Worm (Caenorhabditis elegans) whole organism, young adult: ENCODE data around the gene atp-2.
A peak's percentile ranks its signal among the peaks of the same experiment; 100 is the strongest.

Experiments used
- B0019.2 ChIP-seq: fragments of 200-800 bp; sonication (Bioruptor generic); conservative IDR thresholded peaks from 2 replicates; pipeline ENCODE4 v1.3.6; 2022; ENCODE audit warnings: missing genetic modification reagents, missing genetic modification characterization, missing compliant biosample characterization
- B0261.1 ChIP-seq: sonication (generic microtip); optimal IDR thresholded peaks from 2 replicates; lab custom pipeline; 2016; ENCODE audit warnings: mild to moderate bottlenecking, missing genetic modification characterization, moderate library complexity, missing compliant biosample characterization
- D2030.7 ChIP-seq: fragments of 200-800 bp; sonication (Bioruptor generic); IDR thresholded peaks from 2 replicates; pipeline ENCODE4 v1.3.6; 2022; ENCODE audit warnings: missing genetic modification reagents, missing genetic modification characterization, missing compliant biosample characterization
- F37B4.10 ChIP-seq: fragments of 200-800 bp; sonication (Bioruptor generic); IDR thresholded peaks from 2 replicates; pipeline ENCODE4 v1.3.6; 2022; ENCODE audit warnings: missing genetic modification characterization, missing compliant biosample characterization
- F49E8.2 ChIP-seq: sonication (generic microtip); optimal IDR thresholded peaks from 3 replicates; lab custom pipeline; 2017; ENCODE audit warnings: missing genetic modification characterization, mild to moderate bottlenecking, missing compliant biosample characterization, antibody characterized with exemption, moderate library complexity; ENCODE audit not compliant: insufficient read depth
- K11D2.4 ChIP-seq: fragments of 200-800 bp; sonication (Bioruptor generic); IDR thresholded peaks from 2 replicates; pipeline ENCODE4 v1.3.6; 2022; ENCODE audit warnings: missing genetic modification reagents, missing genetic modification characterization, missing compliant biosample characterization
- K12H6.12 ChIP-seq: fragments of 200-800 bp; sonication (Bioruptor generic); optimal IDR thresholded peaks from 2 replicates; lab custom pipeline; 2018; ENCODE audit warnings: mild to moderate bottlenecking, missing genetic modification characterization, missing compliant biosample characterization
- T07F8.4 ChIP-seq: sonication (generic microtip); optimal IDR thresholded peaks from 2 replicates; lab custom pipeline; 2016; ENCODE audit warnings: mild to moderate bottlenecking, missing genetic modification characterization, moderate library complexity, missing compliant biosample characterization
- T26A5.8 ChIP-seq: sonication (generic microtip); optimal IDR thresholded peaks from 2 replicates; lab custom pipeline; 2016; ENCODE audit warnings: missing genetic modification characterization, missing compliant biosample characterization
- Y67H2A.10 ChIP-seq: fragments of 200-800 bp; sonication (Bioruptor generic); conservative IDR thresholded peaks from 2 replicates; pipeline ENCODE4 v1.3.6; 2022; ENCODE audit warnings: missing genetic modification reagents, missing genetic modification characterization, missing compliant biosample characterization
- akir-1 ChIP-seq: fragments of 200-800 bp; sonication (Bioruptor generic); optimal IDR thresholded peaks from 2 replicates; lab custom pipeline; 2018; ENCODE audit warnings: mild to moderate bottlenecking, missing genetic modification characterization, moderate library complexity, missing compliant biosample characterization
- ama-1 ChIP-seq, 3 experiments: fragments of 150-350 bp in 1 of 3; sonication (generic microtip) in 2 of 3; optimal IDR thresholded peaks; 2 replicates each; lab custom pipeline; 2014 to 2018; ENCODE audit warnings: missing biosample characterization in 2 of 3, missing genetic modification characterization in 2 of 3, missing genetic modification reagents in 2 of 3
- athp-1 ChIP-seq: sonication (generic microtip); optimal IDR thresholded peaks from 2 replicates; lab custom pipeline; 2017; ENCODE audit warnings: mild to moderate bottlenecking, missing genetic modification characterization, missing compliant biosample characterization
- attf-6 ChIP-seq: fragments of 200-800 bp; sonication (Bioruptor generic); IDR thresholded peaks from 2 replicates; pipeline ENCODE4 v1.3.6; 2022; ENCODE audit warnings: missing genetic modification reagents, missing genetic modification characterization, missing compliant biosample characterization
- bed-2 ChIP-seq: fragments of 200-800 bp; sonication (Bioruptor generic); IDR thresholded peaks from 2 replicates; pipeline ENCODE4 v1.3.6; 2022; ENCODE audit warnings: missing genetic modification reagents, missing genetic modification characterization, missing compliant biosample characterization
- cebp-1 ChIP-seq, 2 experiments: fragments of 200-800 bp in 1 of 2; sonication (Bioruptor generic) in 1 of 2; sonication (generic microtip) in 1 of 2; IDR thresholded peaks in 1 of 2; optimal IDR thresholded peaks in 1 of 2; 2 replicates each; pipeline versions ENCODE4 v1.3.6 to Lab custom; 2017 to 2022; ENCODE audit warnings: missing compliant biosample characterization in 2 of 2, missing genetic modification characterization in 2 of 2, mild to moderate bottlenecking in 1 of 2, missing genetic modification reagents in 1 of 2, moderate library complexity in 1 of 2
- ceh-79 ChIP-seq: sonication (generic microtip); optimal IDR thresholded peaks from 2 replicates; lab custom pipeline; 2017; ENCODE audit warnings: mild to moderate bottlenecking, missing genetic modification characterization, missing compliant biosample characterization
- die-1 ChIP-seq: sonication (generic microtip); optimal IDR thresholded peaks from 2 replicates; lab custom pipeline; 2016; ENCODE audit warnings: missing genotype, mild to moderate bottlenecking, missing genetic modification characterization, missing compliant biosample characterization
- dox-1 ChIP-seq: fragments of 200-800 bp; sonication (Bioruptor generic); IDR thresholded peaks from 2 replicates; pipeline ENCODE4 v1.3.6; 2022; ENCODE audit warnings: missing genetic modification reagents, missing genetic modification characterization, missing compliant biosample characterization
- egrh-3 ChIP-seq: fragments of 200-800 bp; sonication (Bioruptor generic); IDR thresholded peaks from 2 replicates; pipeline ENCODE4 v1.3.6; 2022; ENCODE audit warnings: missing genetic modification reagents, missing genetic modification characterization, missing compliant biosample characterization
- ekl-4 ChIP-seq: fragments of 200-800 bp; sonication (Bioruptor generic); IDR thresholded peaks from 2 replicates; pipeline ENCODE4 v1.3.6; 2022; ENCODE audit warnings: missing genetic modification reagents, missing genetic modification characterization, missing compliant biosample characterization
- fkh-3 ChIP-seq: sonication (generic microtip); optimal IDR thresholded peaks from 2 replicates; lab custom pipeline; 2016; ENCODE audit warnings: mild to moderate bottlenecking, missing genetic modification characterization, missing compliant biosample characterization
- hmg-1.2 ChIP-seq: fragments of 200-800 bp; sonication (Bioruptor generic); IDR thresholded peaks from 2 replicates; pipeline ENCODE4 v1.3.6; 2022; ENCODE audit warnings: missing genetic modification reagents, missing genetic modification characterization, missing compliant biosample characterization
- hmg-20 ChIP-seq: fragments of 200-800 bp; sonication (Bioruptor generic); IDR thresholded peaks from 2 replicates; pipeline ENCODE4 v1.3.6; 2022; ENCODE audit warnings: missing genetic modification reagents, missing genetic modification characterization, missing compliant biosample characterization
- hrde-1 ChIP-seq: sonication (generic microtip); optimal IDR thresholded peaks from 2 replicates; lab custom pipeline; 2016; ENCODE audit warnings: missing genetic modification characterization, mild to moderate bottlenecking, missing compliant biosample characterization, moderate library complexity, missing genotype, missing genetic modification reagents, borderline replicate concordance
- hsf-1 ChIP-seq: fragments of 200-800 bp; sonication (Bioruptor generic); IDR thresholded peaks from 2 replicates; pipeline ENCODE4 v1.3.6; 2022; ENCODE audit warnings: missing genetic modification reagents, missing genetic modification characterization, missing compliant biosample characterization
- lag-1 ChIP-seq: fragments of 200-800 bp; sonication (Bioruptor generic); IDR thresholded peaks from 2 replicates; pipeline ENCODE4 v1.3.6; 2022; ENCODE audit warnings: missing genetic modification reagents, missing genetic modification characterization, missing compliant biosample characterization
- lin-35 ChIP-seq, 3 experiments: fragments of 150-350 bp in 2 of 3; sonication (generic microtip) in 1 of 3; optimal IDR thresholded peaks; 2 replicates each; lab custom pipeline; 2014 to 2018; ENCODE audit warnings: missing biosample characterization in 3 of 3, missing genetic modification characterization in 3 of 3, missing genetic modification reagents in 3 of 3
- lin-54 ChIP-seq: fragments of 200-800 bp; sonication (Bioruptor generic); optimal IDR thresholded peaks from 2 replicates; lab custom pipeline; 2018; ENCODE audit warnings: mild to moderate bottlenecking, missing genetic modification characterization, missing compliant biosample characterization
- lir-1 ChIP-seq: fragments of 200-800 bp; sonication (Bioruptor generic); conservative IDR thresholded peaks from 2 replicates; pipeline ENCODE4 v1.3.6; 2022; ENCODE audit warnings: missing genetic modification reagents, missing genetic modification characterization, missing compliant biosample characterization
- madf-3 ChIP-seq: fragments of 200-800 bp; sonication (Bioruptor generic); IDR thresholded peaks from 2 replicates; pipeline ENCODE4 v1.3.6; 2022; ENCODE audit warnings: missing genetic modification reagents, missing genetic modification characterization, missing compliant biosample characterization
- madf-6 ChIP-seq: fragments of 200-800 bp; sonication (Bioruptor generic); IDR thresholded peaks from 2 replicates; pipeline ENCODE4 v1.3.6; 2022; ENCODE audit warnings: missing genetic modification reagents, missing genetic modification characterization, missing compliant biosample characterization
- madf-8 ChIP-seq: fragments of 200-800 bp; sonication (Bioruptor generic); conservative IDR thresholded peaks from 2 replicates; pipeline ENCODE4 v1.3.6; 2022; ENCODE audit warnings: missing genetic modification reagents, missing genetic modification characterization, missing compliant biosample characterization
- mxl-1 ChIP-seq: sonication (generic microtip); optimal IDR thresholded peaks from 2 replicates; lab custom pipeline; 2016; ENCODE audit warnings: missing genetic modification characterization, missing compliant biosample characterization
- nfyb-1 ChIP-seq: fragments of 200-800 bp; sonication (Bioruptor generic); IDR thresholded peaks from 2 replicates; pipeline ENCODE4 v1.3.6; 2022; ENCODE audit warnings: missing genetic modification reagents, missing genetic modification characterization, missing compliant biosample characterization
- nhr-179 ChIP-seq: sonication (generic microtip); optimal IDR thresholded peaks from 2 replicates; lab custom pipeline; 2016; ENCODE audit warnings: mild to moderate bottlenecking, missing genetic modification characterization, missing compliant biosample characterization
- nhr-27 ChIP-seq: fragments of 200-800 bp; sonication (Bioruptor generic); optimal IDR thresholded peaks from 2 replicates; lab custom pipeline; 2018; ENCODE audit warnings: mild to moderate bottlenecking, missing genetic modification characterization, moderate library complexity, missing compliant biosample characterization
- repo-1 ChIP-seq: sonication (generic microtip); optimal IDR thresholded peaks from 2 replicates; lab custom pipeline; 2017; ENCODE audit warnings: mild to moderate bottlenecking, missing genetic modification characterization, missing compliant biosample characterization
- snpc-4 ChIP-seq, 5 experiments: fragments of 150-350 bp in 1 of 5; sonication (generic microtip) in 4 of 5; optimal IDR thresholded peaks; 2 replicates each; lab custom pipeline; 2014 to 2018; ENCODE audit warnings: missing genetic modification characterization in 5 of 5, missing biosample characterization in 3 of 5, antibody characterized with exemption in 2 of 5, mild to moderate bottlenecking in 2 of 5, missing compliant biosample characterization in 2 of 5, missing genotype in 2 of 5, moderate library complexity in 2 of 5, missing genetic modification reagents in 1 of 5
- sptf-2 ChIP-seq: fragments of 200-800 bp; sonication (Bioruptor generic); optimal IDR thresholded peaks from 2 replicates; lab custom pipeline; 2018; ENCODE audit warnings: mild to moderate bottlenecking, missing genetic modification characterization, missing compliant biosample characterization
- unc-130 ChIP-seq: sonication (generic microtip); optimal IDR thresholded peaks from 2 replicates; lab custom pipeline; 2016; ENCODE audit warnings: missing genetic modification reagents, missing genetic modification characterization, missing compliant biosample characterization
- unc-62 ChIP-seq: fragments of 150-350 bp; optimal IDR thresholded peaks from 2 replicates; lab custom pipeline; 2014; ENCODE audit warnings: missing biosample characterization, missing genetic modification reagents, missing genetic modification characterization
- xnd-1 ChIP-seq: sonication (generic microtip); optimal IDR thresholded peaks from 2 replicates; lab custom pipeline; 2016; ENCODE audit warnings: missing genotype, missing genetic modification reagents, missing genetic modification characterization, missing compliant biosample characterization
- ztf-25 ChIP-seq: fragments of 200-800 bp; sonication (Bioruptor generic); IDR thresholded peaks from 2 replicates; pipeline ENCODE4 v1.3.6; 2022; ENCODE audit warnings: missing genetic modification reagents, missing genetic modification characterization, missing compliant biosample characterization
- ztf-26 ChIP-seq: sonication (generic microtip); optimal IDR thresholded peaks from 2 replicates; lab custom pipeline; 2017; ENCODE audit warnings: missing genetic modification characterization, missing compliant biosample characterization
- ztf-6 ChIP-seq: fragments of 200-800 bp; sonication (Bioruptor generic); IDR thresholded peaks from 2 replicates; pipeline ENCODE4 v1.3.6; 2022; ENCODE audit warnings: missing genetic modification reagents, missing genetic modification characterization, missing compliant biosample characterization

Gene atp-2

DNA sequence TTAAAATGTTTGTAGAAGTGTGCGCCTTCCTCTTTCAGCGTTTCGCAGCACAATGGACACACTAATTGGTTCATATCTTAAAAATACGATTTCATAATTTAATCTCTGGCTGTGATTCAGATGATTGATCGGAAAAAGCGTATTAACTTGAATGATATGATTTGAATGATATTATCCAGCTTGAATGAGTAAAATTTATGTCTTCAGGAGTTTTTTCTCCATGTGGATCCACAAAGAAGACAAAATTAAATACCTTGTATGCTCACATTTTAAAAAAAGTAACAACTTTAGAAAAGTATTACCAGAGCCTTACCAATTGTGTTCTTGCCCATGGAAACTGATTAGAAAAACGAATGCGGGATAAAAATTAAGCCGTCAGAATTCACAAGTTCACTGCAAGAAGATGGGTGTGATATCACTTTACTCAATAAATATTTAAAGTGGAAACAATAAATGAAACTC is 45.2 kb downstream of the atp-2 start, which contains the start of gene ztf-8 (continued):
- TF ChIP-seq nhr-27 (tag; lab: Kevin White, UChicago) (no peak), hsf-1 (GFP tag; lab: Robert Waterston, UW) (peak; percentile 52; the same call in 1 of the 2 replicates), madf-8 (no peak), nhr-179 (tag; lab: Kevin White, UChicago) (no peak), die-1 (tag; lab: Kevin White, UChicago) (peak; percentile 32), ceh-79 (tag; lab: Kevin White, UChicago) (no peak), dox-1 (GFP tag; lab: Robert Waterston, UW) (peak; percentile 19; the same call in 1 of the 2 replicates), T26A5.8 (tag; lab: Kevin White, UChicago) (peak; percentile 30), sptf-2 (GFP tag; lab: Kevin White, UChicago) (no peak), ekl-4 (GFP tag; lab: Robert Waterston, UW) (no peak), akir-1 (no peak), egrh-3 (GFP tag; lab: Robert Waterston, UW) (no peak), lin-54 (peak; percentile 45), madf-3 (GFP tag; lab: Robert Waterston, UW) (0 out of 2 replicates have a peak, but pooled peaks have one; percentile 51), F49E8.2 (tag; lab: Kevin White, UChicago) (peak; percentile 75), repo-1 (tag; lab: Kevin White, UChicago) (peak; percentile 79), ztf-6 (GFP tag; lab: Robert Waterston, UW) (no peak), ztf-25 (GFP tag; lab: Robert Waterston, UW) (no peak), xnd-1 (tag; lab: Kevin White, UChicago) (no peak), hmg-1.2 (peak; percentile 18; the same call in 1 of the 2 replicates), unc-62 (GFP tag; lab: Kevin White, UChicago) (no peak), hrde-1 (tag; lab: Kevin White, UChicago) (no peak), lir-1 (GFP tag; lab: Robert Waterston, UW) (no peak), ama-1 (optimal IDR thresholded peaks at IDR 0.05; lab: Kevin White, UChicago) (peak; percentile 37), ama-1 (GFP tag; optimal IDR thresholded peaks at IDR 0.05; lab: Kevin White, UChicago) (peak in 1 of 2 experiments; percentile 5), attf-6 (GFP tag; lab: Robert Waterston, UW) (0 out of 2 replicates have a peak, but pooled peaks have one; percentile 47), B0261.1 (tag; lab: Kevin White, UChicago) (peak; percentile 2), B0019.2 (GFP tag; lab: Robert Waterston, UW) (no peak), D2030.7 (GFP tag; lab: Robert Waterston, UW) (no peak), K11D2.4 (GFP tag; lab: Robert Waterston, UW) (no peak), T07F8.4 (tag; lab: Kevin White, UChicago) (no peak), K12H6.12 (tag; lab: Kevin White, UChicago) (no peak), cebp-1 (GFP tag; IDR thresholded peaks at IDR 0.05; lab: Robert Waterston, UW) (no peak), cebp-1 (tag; optimal IDR thresholded peaks at IDR 0.05; lab: Kevin White, UChicago) (peak; percentile 38), lag-1 (GFP tag; lab: Robert Waterston, UW) (no peak), fkh-3 (tag; lab: Kevin White, UChicago) (no peak), ztf-26 (peak; percentile 12), hmg-20 (GFP tag; lab: Robert Waterston, UW) (no peak), unc-130 (GFP tag; lab: Kevin White, UChicago) (peak; percentile 10), bed-2 (GFP tag; lab: Robert Waterston, UW) (no peak), madf-6 (GFP tag; lab: Robert Waterston, UW) (peak; percentile 65), F37B4.10 (no peak), Y67H2A.10 (GFP tag; lab: Robert Waterston, UW) (no peak), mxl-1 (no peak), nfyb-1 (0 out of 2 replicates have a peak, but pooled peaks have one; percentile 27), snpc-4 (GFP tag; optimal IDR thresholded peaks at IDR 0.05; lab: Kevin White, UChicago) (no peak), snpc-4 (tag; optimal IDR thresholded peaks at IDR 0.05; lab: Kevin White, UChicago) (peak in 1 of 4 experiments; percentile 29), athp-1 (tag; lab: Kevin White, UChicago) (peak; percentile 42), lin-35 (GFP tag; optimal IDR thresholded peaks at IDR 0.05; lab: Kevin White, UChicago) (peak in 1 of 3 experiments; percentile 22)
